Fruit fly (Drosophila melanogaster) whole organism, embryonic: ENCODE measurements around the gene CG13810.

Experiments
- Atf3 ChIP-seq: fragments of 200-800 bp; sonication (Bioruptor generic); optimal IDR thresholded peaks from 3 replicates; lab custom pipeline; 2016; ENCODE audit warnings: missing biosample characterization, missing genetic modification characterization
- CG10366 ChIP-seq: fragments of 200-800 bp; sonication (Bioruptor generic); IDR thresholded peaks from 2 replicates; pipeline ENCODE4 v1.3.6; 2022; ENCODE audit warnings: missing biosample characterization, missing genetic modification characterization
- CG10462 ChIP-seq: fragments of 200-800 bp; sonication (Bioruptor generic); optimal IDR thresholded peaks from 2 replicates; lab custom pipeline; 2016; ENCODE audit warnings: missing biosample characterization, missing genetic modification characterization
- CG11247 ChIP-seq: fragments of 200-800 bp; sonication (Bioruptor generic); IDR thresholded peaks from 2 replicates; pipeline ENCODE4 v1.3.6; 2022; ENCODE audit warnings: missing biosample characterization, missing genetic modification characterization
- CG11398 ChIP-seq: fragments of 200-800 bp; sonication (Bioruptor generic); optimal IDR thresholded peaks from 2 replicates; lab custom pipeline; 2016; ENCODE audit warnings: missing biosample characterization, missing genetic modification characterization
- CG12769 ChIP-seq: fragments of 200-800 bp; sonication (Bioruptor generic); optimal IDR thresholded peaks from 2 replicates; lab custom pipeline; 2019; ENCODE audit warnings: missing biosample characterization, mild to moderate bottlenecking, missing genetic modification characterization, moderate library complexity
- CG15011 ChIP-seq: fragments of 200-800 bp; sonication (Bioruptor generic); optimal IDR thresholded peaks from 3 replicates; lab custom pipeline; 2018; ENCODE audit warnings: missing biosample characterization, mild to moderate bottlenecking, missing genetic modification characterization
- CG18619 ChIP-seq: fragments of 200-800 bp; sonication (Bioruptor generic); optimal IDR thresholded peaks from 3 replicates; lab custom pipeline; 2017; ENCODE audit warnings: missing biosample characterization, mild to moderate bottlenecking, missing genetic modification characterization
- CG2875 ChIP-seq: fragments of 200-800 bp; sonication (Bioruptor generic); optimal IDR thresholded peaks from 2 replicates; lab custom pipeline; 2017; ENCODE audit warnings: missing biosample characterization, mild to moderate bottlenecking, missing genetic modification characterization, missing genetic modification reagents
- CG4328 ChIP-seq: fragments of 200-800 bp; sonication (Bioruptor generic); optimal IDR thresholded peaks from 3 replicates; lab custom pipeline; 2017; ENCODE audit warnings: missing biosample characterization, missing genetic modification reagents, missing genetic modification characterization
- CG5180 ChIP-seq: fragments of 200-800 bp; sonication (Bioruptor generic); optimal IDR thresholded peaks from 3 replicates; lab custom pipeline; 2017; ENCODE audit warnings: missing biosample characterization, missing genetic modification characterization, mild to moderate bottlenecking, moderate library complexity, missing genetic modification reagents
- CG5953 ChIP-seq: fragments of 200-800 bp; sonication (Bioruptor generic); IDR thresholded peaks from 2 replicates; pipeline ENCODE4 v1.3.6; 2022; ENCODE audit warnings: missing biosample characterization, missing genetic modification characterization
- CG6254 ChIP-seq: fragments of 200-800 bp; sonication (Bioruptor generic); optimal IDR thresholded peaks from 3 replicates; lab custom pipeline; 2017; ENCODE audit warnings: mild to moderate bottlenecking, missing biosample characterization, missing genetic modification reagents, missing genetic modification characterization
- CG6272 ChIP-seq: fragments of 200-800 bp; sonication (Bioruptor generic); IDR thresholded peaks from 2 replicates; pipeline ENCODE4 v1.3.6; 2022; ENCODE audit warnings: missing biosample characterization, missing genetic modification characterization
- CG9817 ChIP-seq: fragments of 200-800 bp; sonication (Bioruptor generic); optimal IDR thresholded peaks from 2 replicates; lab custom pipeline; 2018; ENCODE audit warnings: missing biosample characterization, mild to moderate bottlenecking, missing genetic modification characterization, moderate library complexity
- Dip2 ChIP-seq: fragments of 200-800 bp; sonication (Bioruptor generic); IDR thresholded peaks from 2 replicates; pipeline ENCODE4 v1.3.6; 2022; ENCODE audit warnings: missing biosample characterization, missing genetic modification characterization
- E2f1 ChIP-seq: fragments of 200-800 bp; sonication (Bioruptor generic); IDR thresholded peaks from 2 replicates; pipeline ENCODE4 v1.3.6; 2022; ENCODE audit warnings: missing biosample characterization, missing genetic modification characterization
- E2f2 ChIP-seq: fragments of 200-800 bp; sonication (Bioruptor generic); IDR thresholded peaks from 2 replicates; pipeline ENCODE4 v1.3.6; 2022; ENCODE audit warnings: missing biosample characterization, missing genetic modification characterization
- ERR ChIP-seq: fragments of 200-800 bp; sonication (Bioruptor generic); optimal IDR thresholded peaks from 2 replicates; lab custom pipeline; 2016; ENCODE audit warnings: missing biosample characterization, missing genetic modification characterization
- Fer3 ChIP-seq: fragments of 200-800 bp; sonication (Bioruptor generic); optimal IDR thresholded peaks from 2 replicates; lab custom pipeline; 2018; ENCODE audit warnings: missing biosample characterization, mild to moderate bottlenecking, missing genetic modification characterization, moderate library complexity
- Hr78 ChIP-seq, 2 experiments: fragments of 200-800 bp in 1 of 2; fragments of >200 bp in 1 of 2; sonication (Bioruptor generic) in 1 of 2; optimal IDR thresholded peaks; 2 replicates each; lab custom pipeline; 2017 to 2019; ENCODE audit warnings: missing biosample characterization in 2 of 2, missing genetic modification characterization in 2 of 2, mild to moderate bottlenecking in 1 of 2, moderate library complexity in 1 of 2
- Hsf ChIP-seq: fragments of 200-800 bp; sonication (Bioruptor generic); optimal IDR thresholded peaks from 3 replicates; lab custom pipeline; 2016; ENCODE audit warnings: missing biosample characterization, missing genetic modification characterization
- MESR4 ChIP-seq: fragments of 200-800 bp; sonication (Bioruptor generic); optimal IDR thresholded peaks from 2 replicates; lab custom pipeline; 2018; ENCODE audit warnings: missing biosample characterization, mild to moderate bottlenecking, missing genetic modification characterization, moderate library complexity
- Med ChIP-seq: fragments of 200-800 bp; sonication (Bioruptor generic); peaks from one replicate; lab custom pipeline; 2016; ENCODE audit warnings: missing biosample characterization, missing genetic modification characterization, mild to moderate bottlenecking, inconsistent platforms, moderate library complexity
- Optix ChIP-seq: fragments of 200-800 bp; sonication (Bioruptor generic); IDR thresholded peaks from 3 replicates; pipeline ENCODE4 v1.3.6; 2022; ENCODE audit warnings: missing biosample characterization, missing genetic modification characterization
- Sin3A ChIP-seq: fragments of >200 bp; optimal IDR thresholded peaks from 2 replicates; lab custom pipeline; 2018
- Spps ChIP-seq: fragments of 200-800 bp; sonication (Bioruptor generic); optimal IDR thresholded peaks from 2 replicates; lab custom pipeline; 2018; ENCODE audit warnings: missing biosample characterization, mild to moderate bottlenecking, missing genetic modification characterization
- Ssrp ChIP-seq: fragments of 200-800 bp; sonication (Bioruptor generic); optimal IDR thresholded peaks from 2 replicates; lab custom pipeline; 2018; ENCODE audit warnings: missing biosample characterization, mild to moderate bottlenecking, missing genetic modification characterization, moderate library complexity
- Xrp1 ChIP-seq: fragments of 200-800 bp; sonication (Bioruptor generic); IDR thresholded peaks from 2 replicates; pipeline ENCODE4 v1.3.6; 2022; ENCODE audit warnings: missing biosample characterization, missing genetic modification characterization
- aop ChIP-seq: fragments of 200-800 bp; sonication (Bioruptor generic); IDR thresholded peaks from 2 replicates; pipeline ENCODE4 v1.3.6; 2022; ENCODE audit warnings: missing biosample characterization, missing genetic modification characterization
- bbx ChIP-seq: fragments of 200-800 bp; sonication (Bioruptor generic); IDR thresholded peaks from 2 replicates; pipeline ENCODE4 v1.3.6; 2022; ENCODE audit warnings: missing biosample characterization, missing genetic modification characterization; ENCODE audit not compliant: partially characterized antibody
- chm ChIP-seq: fragments of 200-800 bp; sonication (Bioruptor generic); IDR thresholded peaks from 2 replicates; pipeline ENCODE4 v1.3.6; 2022; ENCODE audit warnings: missing biosample characterization, missing genetic modification characterization
- ci ChIP-seq: fragments of 200-800 bp; sonication (Bioruptor generic); IDR thresholded peaks from 3 replicates; pipeline ENCODE4 v1.3.6; 2022; ENCODE audit warnings: missing biosample characterization, missing genetic modification characterization
- disco-r ChIP-seq: fragments of 200-800 bp; sonication (Bioruptor generic); optimal IDR thresholded peaks from 2 replicates; lab custom pipeline; 2016; ENCODE audit warnings: missing biosample characterization, missing genetic modification characterization
- dysf ChIP-seq: fragments of 200-800 bp; sonication (Bioruptor generic); IDR thresholded peaks from 3 replicates; pipeline ENCODE4 v1.3.6; 2022; ENCODE audit warnings: missing biosample characterization, missing genetic modification characterization
- ftz-f1 ChIP-seq: fragments of 200-800 bp; sonication (Bioruptor generic); optimal IDR thresholded peaks from 2 replicates; lab custom pipeline; 2016; ENCODE audit warnings: missing biosample characterization, missing genetic modification characterization
- gcm ChIP-seq: fragments of 200-800 bp; sonication (Bioruptor generic); optimal IDR thresholded peaks from 2 replicates; lab custom pipeline; 2019; ENCODE audit warnings: missing biosample characterization, mild to moderate bottlenecking, missing genetic modification characterization, moderate library complexity
- her ChIP-seq: fragments of 200-800 bp; sonication (Bioruptor generic); optimal IDR thresholded peaks from 2 replicates; lab custom pipeline; 2016; ENCODE audit warnings: missing biosample characterization, missing genetic modification characterization
- oc ChIP-seq: fragments of 200-800 bp; sonication (Bioruptor generic); optimal IDR thresholded peaks from 2 replicates; lab custom pipeline; 2018; ENCODE audit warnings: missing biosample characterization, mild to moderate bottlenecking, missing genetic modification characterization, moderate library complexity
- otp ChIP-seq: fragments of 200-800 bp; sonication (Bioruptor generic); IDR thresholded peaks from 3 replicates; pipeline ENCODE4, ENCODE4 v1.3.6; 2022; ENCODE audit warnings: missing biosample characterization, missing genetic modification characterization
- pfk ChIP-seq: fragments of 200-800 bp; sonication (Bioruptor generic); optimal IDR thresholded peaks from 2 replicates; lab custom pipeline; 2018; ENCODE audit warnings: missing biosample characterization, mild to moderate bottlenecking, missing genetic modification characterization, moderate library complexity
- psq ChIP-seq: fragments of 200-800 bp; sonication (Bioruptor generic); optimal IDR thresholded peaks from 2 replicates; lab custom pipeline; 2017; ENCODE audit warnings: missing biosample characterization, missing genetic modification characterization
- pum ChIP-seq: fragments of 200-800 bp; sonication (Bioruptor generic); optimal IDR thresholded peaks from 2 replicates; lab custom pipeline; 2016; ENCODE audit warnings: missing biosample characterization, missing genetic modification characterization
- sob ChIP-seq: fragments of 200-800 bp; sonication (Bioruptor generic); IDR thresholded peaks from 2 replicates; pipeline ENCODE4 v1.3.6; 2022; ENCODE audit warnings: missing biosample characterization, missing genetic modification characterization
- trh ChIP-seq: fragments of 200-800 bp; sonication (Bioruptor generic); optimal IDR thresholded peaks from 2 replicates; lab custom pipeline; 2016; ENCODE audit warnings: missing biosample characterization, missing genetic modification characterization
- wdn ChIP-seq: fragments of 200-800 bp; sonication (Bioruptor generic); IDR thresholded peaks from 2 replicates; pipeline ENCODE4 v1.3.6; 2022; ENCODE audit warnings: missing biosample characterization, missing genetic modification characterization
- wor ChIP-seq: fragments of 200-800 bp; sonication (Bioruptor generic); IDR thresholded peaks from 2 replicates; pipeline ENCODE4 v1.3.6; 2022; ENCODE audit warnings: missing biosample characterization, missing genetic modification characterization
- zen2 ChIP-seq: fragments of 200-800 bp; sonication (Bioruptor generic); IDR thresholded peaks from 3 replicates; pipeline ENCODE4 v1.3.6; 2022; ENCODE audit warnings: missing biosample characterization, missing genetic modification characterization; ENCODE audit not compliant: partially characterized antibody

Gene CG13810

dm6 chr3L:2152730-2153129 is 33.0 kb upstream of the CG13810 start (continued):
- TF ChIP-seq CG2875 (no peak), Atf3 (GFP tag; lab: Kevin White, UChicago) (no peak), zen2 (GFP tag; lab: Robert Waterston, UW) (no peak), MESR4 (GFP tag; lab: Kevin White, UChicago) (no peak), otp (GFP tag; lab: Robert Waterston, UW) (peak; percentile 16; the same call in 1 of the 3 replicates), pum (GFP tag; lab: Kevin White, UChicago) (no peak), CG4328 (GFP tag; lab: Kevin White, UChicago) (no peak), CG11247 (no peak), aop (GFP tag; lab: Robert Waterston, UW) (no peak), Spps (tag; lab: Kevin White, UChicago) (no peak), CG10462 (GFP tag; lab: Kevin White, UChicago) (no peak), psq (no peak)

dm6 chr3L:2157427-2157931 is 28.3 kb upstream of the CG13810 start:
- TF ChIP-seq bbx (GFP tag; lab: Robert Waterston, UW) (0 out of 2 replicates have a peak, but pooled peaks have one; percentile 20), CG5953 (GFP tag; lab: Robert Waterston, UW) (0 out of 2 replicates have a peak, but pooled peaks have one; percentile 10), Med (peak; percentile 57), ftz-f1 (peak; percentile 66), ci (GFP tag; lab: Robert Waterston, UW) (0 out of 3 replicates have a peak, but pooled peaks have one; percentile 42), CG5180 (GFP tag; lab: Kevin White, UChicago) (peak; percentile 97), dysf (GFP tag; lab: Robert Waterston, UW) (no peak), Hr78 (GFP tag; optimal IDR thresholded peaks at IDR 0.05; lab: Kevin White, UChicago) (peak in 1 of 2 experiments; percentile 76), CG6272 (peak; percentile 26; the same call in 1 of the 2 replicates), ERR (GFP tag; lab: Kevin White, UChicago) (no peak)

- TF ChIP-seq Fer3 (tag; lab: Kevin White, UChicago), result peak; percentile 6
- TF ChIP-seq E2f2, result peak; percentile 23; the same call in 1 of the 2 replicates
- no peak for TF ChIP-seq CG18619 (GFP tag; lab: Kevin White, UChicago)
- no peak for TF ChIP-seq Dip2 (GFP tag; lab: Robert Waterston, UW)
- TF ChIP-seq CG11398 (GFP tag; lab: Kevin White, UChicago), result no peak
- peak; percentile 70 for TF ChIP-seq oc (tag; lab: Kevin White, UChicago)
- no peak for TF ChIP-seq disco-r
- TF ChIP-seq CG10366 (GFP tag; lab: Robert Waterston, UW), result peak; percentile 42; the same call in 1 of the 2 replicates
- TF ChIP-seq Ssrp (tag; lab: Kevin White, UChicago), result peak; percentile 55
- TF ChIP-seq Optix, result 0 out of 3 replicates have a peak, but pooled peaks have one; percentile 8
- peak; percentile 78 for TF ChIP-seq Xrp1
- TF ChIP-seq sob (GFP tag; lab: Robert Waterston, UW), result no peak
- TF ChIP-seq trh (GFP tag; lab: Kevin White, UChicago), result no peak
- TF ChIP-seq CG15011 (GFP tag; lab: Kevin White, UChicago), result no peak
- TF ChIP-seq wdn (GFP tag; lab: Robert Waterston, UW), result no peak
- TF ChIP-seq CG12769 (tag; lab: Kevin White, UChicago), result no peak
- no peak for TF ChIP-seq pfk (GFP tag; lab: Kevin White, UChicago)
- TF ChIP-seq wor (GFP tag; lab: Robert Waterston, UW), result 0 out of 2 replicates have a peak, but pooled peaks have one; percentile 17
- TF ChIP-seq Sin3A, result no peak
- TF ChIP-seq E2f1 (GFP tag; lab: Robert Waterston, UW), result no peak; the same call in 1 of the 2 replicates
- peak; percentile 55 for TF ChIP-seq CG6254
- peak; percentile 64; the same call in 1 of the 2 replicates for TF ChIP-seq chm (GFP tag; lab: Robert Waterston, UW)
- peak; percentile 83 for TF ChIP-seq gcm
- peak; percentile 29 for TF ChIP-seq Hsf (GFP tag; lab: Kevin White, UChicago)
- no peak for TF ChIP-seq her (GFP tag; lab: Kevin White, UChicago)
- TF ChIP-seq CG9817 (tag; lab: Kevin White, UChicago), result no peak
Measured at dm6 chr3L:2158689-2159310, 26.9 kb upstream of the CG13810 start.
